Worm (Caenorhabditis elegans): Measurements from ENCODE around the gene F11G11.5.

F11G11.5 gene

ce11 chrII:4851594-4852106, 6.1 kb upstream of the F11G11.5 start, which contains the start of gene dnj-9 (continued):
- TF ChIP-seq lir-3 (tag; optimal IDR thresholded peaks at IDR 0.05; ENCODE audit: poor library complexity) (peak; percentile 83), efl-1 (optimal IDR thresholded peaks at IDR 0.05) (peak; percentile 91 to 99), efl-1 (GFP tag; optimal IDR thresholded peaks at IDR 0.05 in 1 of 2) (peak; percentile 99 to 100), lin-15B (tag; optimal IDR thresholded peaks at IDR 0.05) (peak; percentile 91), unc-30 (tag; optimal IDR thresholded peaks at IDR 0.05) (peak; percentile 57), zag-1 (tag; optimal IDR thresholded peaks at IDR 0.05) (no peak), nhr-77 (tag; optimal IDR thresholded peaks at IDR 0.05) (peak; percentile 88), tbx-2 (tag; optimal IDR thresholded peaks at IDR 0.05) (peak; percentile 97), isw-1 (GFP tag; IDR thresholded peaks at IDR 0.05) (peak; percentile 91), sox-4 (tag; optimal IDR thresholded peaks at IDR 0.05) (peak; percentile 93), nhr-11 (tag; optimal IDR thresholded peaks at IDR 0.05) (peak; percentile 88), nhr-84 (tag; optimal IDR thresholded peaks at IDR 0.05) (no peak), irx-1 (tag; optimal IDR thresholded peaks at IDR 0.05) (peak; percentile 93)

ce11 chrII:4854761-4855160, 3.0 kb upstream of the F11G11.5 start:
- TF ChIP-seq unc-98 (GFP tag; IDR thresholded peaks at IDR 0.05) (no peak), swsn-7 (tag; optimal IDR thresholded peaks at IDR 0.05) (no peak), lin-35 (GFP tag; optimal IDR thresholded peaks at IDR 0.05) (no peak), blmp-1 (tag; optimal IDR thresholded peaks at IDR 0.05) (peak; percentile 19), egl-27 (tag; optimal IDR thresholded peaks at IDR 0.05) (no peak), efl-3 (GFP tag; optimal IDR thresholded peaks at IDR 0.05) (no peak), xbp-1 (tag; optimal IDR thresholded peaks at IDR 0.05) (no peak), skn-1 (tag; optimal IDR thresholded peaks at IDR 0.05) (peak; percentile 64), sox-4 (tag; optimal IDR thresholded peaks at IDR 0.05) (no peak), ceh-8 (GFP tag; optimal IDR thresholded peaks at IDR 0.05) (no peak), efl-1 (optimal IDR thresholded peaks at IDR 0.05) (no peak), efl-1 (GFP tag; optimal IDR thresholded peaks at IDR 0.05 in 1 of 2) (peak; percentile 11 to 91)

- TF ChIP-seq efl-1 (optimal IDR thresholded peaks at IDR 0.05) (peak in 1 of 2 experiments; percentile 14), efl-1 (GFP tag; optimal IDR thresholded peaks at IDR 0.05 in 1 of 2) (no peak), rnt-1 (tag; optimal IDR thresholded peaks at IDR 0.05) (peak; percentile 5), isw-1 (GFP tag; IDR thresholded peaks at IDR 0.05) (0 out of 2 replicates have a peak, but pooled peaks have one; percentile 1), nhr-20 (tag; optimal IDR thresholded peaks at IDR 0.05) (no peak), fkh-10 (GFP tag; optimal IDR thresholded peaks at IDR 0.05) (no peak), unc-30 (tag; optimal IDR thresholded peaks at IDR 0.05) (no peak), tlp-1 (tag; optimal IDR thresholded peaks at IDR 0.05) (no peak), hlh-17 (GFP tag; optimal IDR thresholded peaks at IDR 0.05; ENCODE audit: borderline replicate concordance) (no peak), ceh-8 (GFP tag; optimal IDR thresholded peaks at IDR 0.05) (no peak), ets-5 (GFP tag; IDR thresholded peaks at IDR 0.05) (no peak), alr-1 (tag; optimal IDR thresholded peaks at IDR 0.05; ENCODE audit: borderline replicate concordance) (no peak), lin-14 (GFP tag; optimal IDR thresholded peaks at IDR 0.05) (peak; percentile 65), hpl-2 (GFP tag; optimal IDR thresholded peaks at IDR 0.05) (no peak), lin-35 (GFP tag; optimal IDR thresholded peaks at IDR 0.05) (no peak)
Observed at ce11 chrII:4855489-4855888, 2.2 kb upstream of the F11G11.5 start.

- no peak for TF ChIP-seq C34B4.2 (tag; optimal IDR thresholded peaks at IDR 0.05)
- peak in 1 of 6 experiments; percentile 56 for TF ChIP-seq elt-3 (tag; optimal IDR thresholded peaks at IDR 0.05)
- no peak for TF ChIP-seq snpc-4 (tag; optimal IDR thresholded peaks at IDR 0.05)
- TF ChIP-seq fos-1 (tag; optimal IDR thresholded peaks at IDR 0.05) = no peak
- peak; percentile 11 for TF ChIP-seq elt-2 (tag; optimal IDR thresholded peaks at IDR 0.05)
- TF ChIP-seq zip-4 (GFP tag; optimal IDR thresholded peaks at IDR 0.05) = peak; percentile 76
- peak; percentile 53 for TF ChIP-seq blmp-1 (tag; optimal IDR thresholded peaks at IDR 0.05)
- peak; percentile 57 for TF ChIP-seq nhr-20 (tag; optimal IDR thresholded peaks at IDR 0.05)
- no peak for TF ChIP-seq mdl-1 (tag; optimal IDR thresholded peaks at IDR 0.05)
- TF ChIP-seq fkh-10 (GFP tag; optimal IDR thresholded peaks at IDR 0.05) = no peak
- TF ChIP-seq jun-1 (tag; optimal IDR thresholded peaks at IDR 0.05) = no peak
- no peak for TF ChIP-seq xbp-1 (tag; optimal IDR thresholded peaks at IDR 0.05)
- TF ChIP-seq ceh-90 (tag; optimal IDR thresholded peaks at IDR 0.05) = no peak
- no peak for TF ChIP-seq grh-1 (GFP tag; IDR thresholded peaks at IDR 0.05)
- TF ChIP-seq nhr-84 (tag; optimal IDR thresholded peaks at IDR 0.05) = no peak
- no peak for TF ChIP-seq unc-30 (tag; optimal IDR thresholded peaks at IDR 0.05)
- TF ChIP-seq ceh-8 (GFP tag; optimal IDR thresholded peaks at IDR 0.05) = no peak
- TF ChIP-seq nhr-47 (tag; optimal IDR thresholded peaks at IDR 0.05) = peak; percentile 25
- TF ChIP-seq swsn-7 (tag; optimal IDR thresholded peaks at IDR 0.05) = no peak
- TF ChIP-seq mep-1 (tag; optimal IDR thresholded peaks at IDR 0.05) = peak; percentile 41
- no peak for TF ChIP-seq nhr-28 (tag; optimal IDR thresholded peaks at IDR 0.05)
- no peak for TF ChIP-seq ceh-82 (tag; optimal IDR thresholded peaks at IDR 0.05)
- TF ChIP-seq ztf-11 (tag; optimal IDR thresholded peaks at IDR 0.05) = no peak
Observed at ce11 chrII:4856113-4856512, 1.6 kb upstream of the F11G11.5 start.
